In the genomic region with DNA sequence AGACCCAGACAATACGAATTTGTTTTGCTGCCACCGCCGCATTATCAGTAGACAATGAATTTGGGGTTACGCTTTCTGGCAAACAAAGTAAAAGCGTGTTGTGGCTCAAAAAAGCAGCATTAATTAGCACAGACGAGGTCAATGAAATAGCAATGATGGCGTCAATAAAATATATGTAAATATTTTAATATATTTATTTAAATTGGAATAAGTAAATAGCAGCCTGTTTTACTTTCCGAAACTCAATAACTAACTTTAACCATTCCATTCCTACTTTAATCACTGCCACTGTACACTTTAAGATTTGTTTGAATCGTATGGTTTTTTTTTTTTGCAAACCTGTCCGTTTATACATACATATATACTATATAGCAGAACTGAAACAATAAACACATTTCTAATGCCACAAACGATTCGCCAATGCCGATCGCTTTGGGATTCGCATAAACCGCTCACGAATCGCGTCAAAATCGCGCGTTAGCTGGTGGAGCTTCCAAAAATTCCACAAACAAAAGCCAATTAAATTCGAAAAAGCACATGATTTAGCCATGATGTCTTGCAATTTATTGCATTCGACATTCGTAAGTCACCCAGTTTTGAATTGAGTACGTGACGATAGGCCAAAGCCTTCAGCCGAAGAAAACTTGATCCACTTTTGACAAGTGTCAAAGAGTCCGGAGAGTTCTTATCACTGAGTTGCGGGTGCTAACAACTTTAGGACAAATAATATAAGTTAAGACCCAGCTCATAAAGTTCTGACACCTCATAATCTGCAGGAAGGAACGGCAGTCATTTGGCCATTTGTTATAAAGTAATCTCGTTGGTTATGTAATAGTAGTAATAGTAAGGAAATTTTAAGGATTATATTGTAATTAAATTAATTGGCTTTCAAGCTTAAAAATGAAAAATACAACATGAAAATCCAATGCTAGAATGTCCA, we compare ENCODE assay signal across 5 fruit fly cellular contexts.
TF ChIP-seq lines count a peak whose summit lies in the region.

No protein-coding gene starts in this region.

- no peak for TF ChIP-seq CTCF in whole organism, embryonic (GFP tag; optimal IDR thresholded peaks at IDR 0.05; lab: Kevin White, UChicago)

TF ChIP-seq in whole organism, adult, 20 proteins besides CTCF, POLR2A, EP300 and RAD21:
- TF ChIP-seq CG33017 (tag; optimal IDR thresholded peaks at IDR 0.05; lab: Kevin White, UChicago) (peak; percentile 19), Mnt (GFP tag; optimal IDR thresholded peaks at IDR 0.05; lab: Kevin White, UChicago) (no peak), Hr96 (GFP tag; optimal IDR thresholded peaks at IDR 0.05; lab: Kevin White, UChicago) (no peak), cnc (optimal IDR thresholded peaks at IDR 0.05; lab: Kevin White, UChicago) (no peak), tj (GFP tag; optimal IDR thresholded peaks at IDR 0.05; lab: Kevin White, UChicago) (no peak), toe (GFP tag; optimal IDR thresholded peaks at IDR 0.05; lab: Kevin White, UChicago) (no peak), kay (GFP tag; lab: Kevin White, UChicago; ENCODE audit: borderline replicate concordance) (peak; percentile 69), CG5204 (GFP tag; optimal IDR thresholded peaks at IDR 0.05; lab: Kevin White, UChicago) (no peak)

TF ChIP-seq in whole organism, embryonic, 481 proteins besides CTCF, POLR2A, EP300 and RAD21 (continues in another document):
- TF ChIP-seq lbe (GFP tag; optimal IDR thresholded peaks at IDR 0.05; lab: Kevin White, UChicago) (peak; percentile 44), grn (GFP tag; optimal IDR thresholded peaks at IDR 0.05; lab: Kevin White, UChicago) (no peak), rib (GFP tag; IDR thresholded peaks at IDR 0.05; lab: Robert Waterston, UW) (no peak), CG43689 (GFP tag; IDR thresholded peaks at IDR 0.05; lab: Robert Waterston, UW) (0 out of 2 replicates have a peak, but pooled peaks have one; percentile 33), Ravus (GFP tag; IDR thresholded peaks at IDR 0.05; lab: Robert Waterston, UW) (no peak), B-H1 (GFP tag; IDR thresholded peaks at IDR 0.05; lab: Robert Waterston, UW) (peak; percentile 40; the same call in 1 of the 3 replicates), CG10209 (GFP tag; optimal IDR thresholded peaks at IDR 0.05; lab: Kevin White, UChicago) (peak; percentile 30), HLH3B (GFP tag; IDR thresholded peaks at IDR 0.05; lab: Robert Waterston, UW) (peak; percentile 56; the same call in 1 of the 2 replicates), Oaz (GFP tag; IDR thresholded peaks at IDR 0.05; lab: Robert Waterston, UW) (0 out of 2 replicates have a peak, but pooled peaks have one; percentile 9), hbn (GFP tag; IDR thresholded peaks at IDR 0.05; lab: Robert Waterston, UW; ENCODE audit: partially characterized antibody) (no peak), ind (GFP tag; optimal IDR thresholded peaks at IDR 0.05; lab: Kevin White, UChicago) (peak; percentile 9), Ptx1 (GFP tag; IDR thresholded peaks at IDR 0.05; lab: Robert Waterston, UW) (peak; percentile 56), CG2678 (tag; optimal IDR thresholded peaks at IDR 0.05; lab: Kevin White, UChicago) (peak; percentile 59), schlank (tag; optimal IDR thresholded peaks at IDR 0.05; lab: Kevin White, UChicago) (peak; percentile 13), luna (GFP tag; optimal IDR thresholded peaks at IDR 0.05; lab: Kevin White, UChicago) (no peak), CG7372 (GFP tag; IDR thresholded peaks at IDR 0.05; lab: Robert Waterston, UW) (peak; percentile 54; the same call in 1 of the 2 replicates), CG2875 (GFP tag; optimal IDR thresholded peaks at IDR 0.05; lab: Kevin White, UChicago) (no peak)

TF ChIP-seq in whole organism, prepupa, 60 proteins besides CTCF, POLR2A, EP300 and RAD21 (continues in another document):
- TF ChIP-seq net (GFP tag; optimal IDR thresholded peaks at IDR 0.05; lab: Kevin White, UChicago): peak; percentile 18
- TF ChIP-seq CG7368 (GFP tag; optimal IDR thresholded peaks at IDR 0.05; lab: Kevin White, UChicago): no peak
- peak; percentile 82 for TF ChIP-seq svp (GFP tag; lab: Kevin White, UChicago)
- TF ChIP-seq Ets96B (tag; optimal IDR thresholded peaks at IDR 0.05; lab: Kevin White, UChicago): no peak
- TF ChIP-seq topi (GFP tag; optimal IDR thresholded peaks at IDR 0.05; lab: Kevin White, UChicago): no peak
- TF ChIP-seq cyc (GFP tag; optimal IDR thresholded peaks at IDR 0.05; lab: Kevin White, UChicago): no peak
- peak; percentile 45; the same call in 1 of the 3 replicates for TF ChIP-seq CG6163 (GFP tag; IDR thresholded peaks at IDR 0.05; lab: Robert Waterston, UW)
- no peak for TF ChIP-seq Hr4 (GFP tag; optimal IDR thresholded peaks at IDR 0.05; lab: Kevin White, UChicago)
- peak; percentile 44; the same call in 2 of the 3 replicates for TF ChIP-seq CG8119 (GFP tag; IDR thresholded peaks at IDR 0.05; lab: Robert Waterston, UW)
- peak; percentile 70 for TF ChIP-seq eg (GFP tag; IDR thresholded peaks at IDR 0.05; lab: Robert Waterston, UW)
- TF ChIP-seq CG6792 (GFP tag; optimal IDR thresholded peaks at IDR 0.05; lab: Kevin White, UChicago): no peak
- TF ChIP-seq CG8632 (GFP tag; optimal IDR thresholded peaks at IDR 0.05; lab: Kevin White, UChicago): peak; percentile 6
- TF ChIP-seq Smox (GFP tag; optimal IDR thresholded peaks at IDR 0.05; lab: Kevin White, UChicago): peak; percentile 7
- no peak for TF ChIP-seq Hr39 (GFP tag; optimal IDR thresholded peaks at IDR 0.05; lab: Kevin White, UChicago)
- no peak for TF ChIP-seq CG9139 (GFP tag; optimal IDR thresholded peaks at IDR 0.05; lab: Kevin White, UChicago)
- TF ChIP-seq CG4318 (GFP tag; optimal IDR thresholded peaks at IDR 0.05; lab: Kevin White, UChicago): no peak
- no peak for TF ChIP-seq Sox15 (GFP tag; optimal IDR thresholded peaks at IDR 0.05; lab: Kevin White, UChicago)
- TF ChIP-seq CG3919 (GFP tag; optimal IDR thresholded peaks at IDR 0.05; lab: Kevin White, UChicago): no peak
- peak; percentile 16 for TF ChIP-seq CG10631 (GFP tag; optimal IDR thresholded peaks at IDR 0.05; lab: Kevin White, UChicago)

TF ChIP-seq in whole organism, pupa, 21 proteins besides CTCF, POLR2A, EP300 and RAD21 (continues in another document):
- TF ChIP-seq CG17806 (tag; optimal IDR thresholded peaks at IDR 0.05; lab: Kevin White, UChicago): no peak
- TF ChIP-seq CG15710 (tag; optimal IDR thresholded peaks at IDR 0.05; lab: Kevin White, UChicago): peak; percentile 2
- peak; percentile 9 for TF ChIP-seq CG8159 (tag; optimal IDR thresholded peaks at IDR 0.05; lab: Kevin White, UChicago)
- no peak for TF ChIP-seq fd96Ca (GFP tag; IDR thresholded peaks at IDR 0.05; lab: Robert Waterston, UW)
- no peak for TF ChIP-seq CG10348 (GFP tag; IDR thresholded peaks at IDR 0.05; lab: Robert Waterston, UW)
- peak; percentile 45; the same call in 1 of the 2 replicates for TF ChIP-seq CG12605 (GFP tag; IDR thresholded peaks at IDR 0.05; lab: Robert Waterston, UW)
- peak; percentile 13 for TF ChIP-seq Snoo (tag; optimal IDR thresholded peaks at IDR 0.05; lab: Kevin White, UChicago)
- TF ChIP-seq CG9948 (tag; optimal IDR thresholded peaks at IDR 0.05; lab: Kevin White, UChicago): no peak
- TF ChIP-seq D1 (tag; optimal IDR thresholded peaks at IDR 0.05; lab: Kevin White, UChicago): no peak
- no peak for TF ChIP-seq gl (tag; optimal IDR thresholded peaks at IDR 0.05; lab: Kevin White, UChicago)
- TF ChIP-seq rn (GFP tag; IDR thresholded peaks at IDR 0.05; lab: Robert Waterston, UW): no peak
- no peak for TF ChIP-seq EcR (GFP tag; optimal IDR thresholded peaks at IDR 0.05; lab: Kevin White, UChicago)
- no peak for TF ChIP-seq CG13204 (GFP tag; optimal IDR thresholded peaks at IDR 0.05; lab: Kevin White, UChicago)
- TF ChIP-seq CG34367 (tag; optimal IDR thresholded peaks at IDR 0.05; lab: Kevin White, UChicago): no peak
- peak; percentile 62 for TF ChIP-seq CG32121 (GFP tag; IDR thresholded peaks at IDR 0.05; lab: Robert Waterston, UW)
- TF ChIP-seq CG14655 (GFP tag; optimal IDR thresholded peaks at IDR 0.05; lab: Kevin White, UChicago): no peak
- no peak for TF ChIP-seq Pif1B (GFP tag; optimal IDR thresholded peaks at IDR 0.05; lab: Kevin White, UChicago)
- no peak for TF ChIP-seq CG8301 (tag; optimal IDR thresholded peaks at IDR 0.05; lab: Kevin White, UChicago)
- TF ChIP-seq Pif1A (GFP tag; optimal IDR thresholded peaks at IDR 0.05; lab: Kevin White, UChicago): peak; percentile 14
- peak; percentile 44; the same call in 1 of the 3 replicates for TF ChIP-seq CG4496 (GFP tag; IDR thresholded peaks at IDR 0.05; lab: Robert Waterston, UW)

TF ChIP-seq in whole organism, wandering third instar larva, 38 proteins besides CTCF, POLR2A, EP300 and RAD21:
- TF ChIP-seq sage (GFP tag; optimal IDR thresholded peaks at IDR 0.05; lab: Kevin White, UChicago): no peak
- TF ChIP-seq dsf (GFP tag; optimal IDR thresholded peaks at IDR 0.05; lab: Kevin White, UChicago; ENCODE audit: borderline replicate concordance): no peak
- TF ChIP-seq OdsH (GFP tag; optimal IDR thresholded peaks at IDR 0.05; lab: Kevin White, UChicago): peak; percentile 27
- no peak for TF ChIP-seq Jra (GFP tag; optimal IDR thresholded peaks at IDR 0.05; lab: Kevin White, UChicago)
- no peak for TF ChIP-seq Vsx2 (GFP tag; optimal IDR thresholded peaks at IDR 0.05; lab: Kevin White, UChicago; ENCODE audit: partially characterized antibody)
- no peak for TF ChIP-seq Abd-B (GFP tag; optimal IDR thresholded peaks at IDR 0.05; lab: Kevin White, UChicago)
- peak; percentile 60 for TF ChIP-seq rgr (GFP tag; optimal IDR thresholded peaks at IDR 0.05; lab: Kevin White, UChicago)
- TF ChIP-seq woc (GFP tag; optimal IDR thresholded peaks at IDR 0.05; lab: Kevin White, UChicago): peak; percentile 19
- peak in 1 of 2 experiments; percentile 54 for TF ChIP-seq foxo (GFP tag; optimal IDR thresholded peaks at IDR 0.05; lab: Kevin White, UChicago)
- no peak for TF ChIP-seq brk (GFP tag; optimal IDR thresholded peaks at IDR 0.05; lab: Kevin White, UChicago)
- TF ChIP-seq Myc (optimal IDR thresholded peaks at IDR 0.05; lab: Kevin White, UChicago): peak; percentile 11
- TF ChIP-seq psq (GFP tag; optimal IDR thresholded peaks at IDR 0.05; lab: Kevin White, UChicago): no peak
- TF ChIP-seq Sp1 (GFP tag; optimal IDR thresholded peaks at IDR 0.05; lab: Kevin White, UChicago): peak; percentile 61
- no peak for TF ChIP-seq tai (GFP tag; optimal IDR thresholded peaks at IDR 0.05; lab: Kevin White, UChicago)
- peak; percentile 54 for TF ChIP-seq HLH106 (tag; optimal IDR thresholded peaks at IDR 0.05; lab: Kevin White, UChicago)
- TF ChIP-seq h (GFP tag; optimal IDR thresholded peaks at IDR 0.05; lab: Kevin White, UChicago): peak; percentile 38
- TF ChIP-seq CrebA (GFP tag; optimal IDR thresholded peaks at IDR 0.05; lab: Kevin White, UChicago; ENCODE audit: borderline replicate concordance): no peak
- no peak for TF ChIP-seq CG32264 (GFP tag; optimal IDR thresholded peaks at IDR 0.05; lab: Kevin White, UChicago)
